Worm (Caenorhabditis elegans): ENCODE data around the gene F46C5.10.

DNA sequence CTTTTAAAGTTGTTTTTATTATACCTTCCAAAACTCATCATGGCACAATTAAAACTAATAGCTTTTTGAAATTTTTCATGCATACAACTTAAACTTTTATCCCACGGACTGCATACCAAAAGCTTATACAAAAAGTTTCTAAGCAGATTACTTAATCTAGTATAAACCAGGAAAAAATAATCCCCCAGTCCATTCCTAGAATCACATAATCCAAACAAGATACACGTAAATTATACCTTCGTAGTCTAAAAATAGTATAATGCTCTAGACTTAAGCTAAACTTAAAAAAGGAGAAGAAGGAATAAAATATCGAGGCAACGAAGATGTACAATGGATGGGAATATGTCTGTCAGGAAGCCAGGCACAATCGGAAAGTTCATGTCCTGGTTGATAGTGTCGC lies 23.6 kb downstream of the F46C5.10 start:
- TF ChIP-seq fos-1 (tag; optimal IDR thresholded peaks at IDR 0.05): no peak
- TF ChIP-seq F16B12.6 (tag; optimal IDR thresholded peaks at IDR 0.05): no peak
- no peak for TF ChIP-seq pag-3 (tag; optimal IDR thresholded peaks at IDR 0.05; ENCODE audit: borderline replicate concordance, insufficient read depth)
- no peak for TF ChIP-seq nhr-12 (tag; optimal IDR thresholded peaks at IDR 0.05)

Data from whole organism, L1 larva.